Worm (Caenorhabditis elegans) whole organism, young adult: Measurements from ENCODE around the gene C17H12.6.

ENCODE experiments used
- B0019.2 ChIP-seq: fragments of 200-800 bp; sonication (Bioruptor generic); conservative IDR thresholded peaks from 2 replicates; pipeline ENCODE4 v1.3.6; 2022; ENCODE audit warnings: missing genetic modification reagents, missing genetic modification characterization, missing compliant biosample characterization
- B0336.3 ChIP-seq: fragments of 200-800 bp; sonication (Bioruptor generic); IDR thresholded peaks from 2 replicates; pipeline ENCODE4 v1.3.6; 2022; ENCODE audit warnings: missing genetic modification characterization, missing compliant biosample characterization
- C06A6.2 ChIP-seq: fragments of 200-800 bp; sonication (Bioruptor generic); conservative IDR thresholded peaks from 2 replicates; pipeline ENCODE4 v1.3.6; 2022; ENCODE audit warnings: missing genetic modification characterization, missing compliant biosample characterization
- F23B12.7 ChIP-seq: sonication (generic microtip); optimal IDR thresholded peaks from 2 replicates; lab custom pipeline; 2017; ENCODE audit warnings: missing genetic modification characterization, mild to moderate bottlenecking, missing compliant biosample characterization, antibody characterized with exemption, moderate library complexity; ENCODE audit not compliant: insufficient read depth
- F37B4.10 ChIP-seq: fragments of 200-800 bp; sonication (Bioruptor generic); IDR thresholded peaks from 2 replicates; pipeline ENCODE4 v1.3.6; 2022; ENCODE audit warnings: missing genetic modification characterization, missing compliant biosample characterization
- F52B5.7 ChIP-seq: sonication (generic microtip); optimal IDR thresholded peaks from 2 replicates; lab custom pipeline; 2016; ENCODE audit warnings: mild to moderate bottlenecking, missing genetic modification characterization, missing compliant biosample characterization
- K11D2.4 ChIP-seq: fragments of 200-800 bp; sonication (Bioruptor generic); IDR thresholded peaks from 2 replicates; pipeline ENCODE4 v1.3.6; 2022; ENCODE audit warnings: missing genetic modification reagents, missing genetic modification characterization, missing compliant biosample characterization
- T26A5.8 ChIP-seq: sonication (generic microtip); optimal IDR thresholded peaks from 2 replicates; lab custom pipeline; 2016; ENCODE audit warnings: missing genetic modification characterization, missing compliant biosample characterization
- Y53G8AR.9 ChIP-seq: fragments of 200-800 bp; sonication (Bioruptor generic); conservative IDR thresholded peaks from 2 replicates; pipeline ENCODE4 v1.3.6; 2022; ENCODE audit warnings: missing genetic modification reagents, missing genetic modification characterization, missing compliant biosample characterization
- ZK185.1 ChIP-seq: sonication (generic microtip); optimal IDR thresholded peaks from 2 replicates; lab custom pipeline; 2016; ENCODE audit warnings: mild to moderate bottlenecking, missing genetic modification characterization, missing compliant biosample characterization; ENCODE audit not compliant: poor library complexity, severe bottlenecking
- attf-5 ChIP-seq: fragments of 200-800 bp; sonication (Bioruptor generic); optimal IDR thresholded peaks from 2 replicates; lab custom pipeline; 2018; ENCODE audit warnings: mild to moderate bottlenecking, missing genetic modification characterization, missing compliant biosample characterization
- cebp-1 ChIP-seq, 2 experiments: fragments of 200-800 bp in 1 of 2; sonication (Bioruptor generic) in 1 of 2; sonication (generic microtip) in 1 of 2; IDR thresholded peaks in 1 of 2; optimal IDR thresholded peaks in 1 of 2; 2 replicates each; pipeline versions ENCODE4 v1.3.6 to Lab custom; 2017 to 2022; ENCODE audit warnings: missing compliant biosample characterization in 2 of 2, missing genetic modification characterization in 2 of 2, mild to moderate bottlenecking in 1 of 2, missing genetic modification reagents in 1 of 2, moderate library complexity in 1 of 2
- cebp-2 ChIP-seq: fragments of 200-800 bp; sonication (Bioruptor generic); IDR thresholded peaks from 2 replicates; pipeline ENCODE4 v1.3.6; 2022; ENCODE audit warnings: missing genetic modification characterization, missing compliant biosample characterization
- ceh-27 ChIP-seq: fragments of 200-800 bp; sonication (Bioruptor generic); optimal IDR thresholded peaks from 2 replicates; lab custom pipeline; 2018; ENCODE audit warnings: mild to moderate bottlenecking, missing genetic modification characterization, moderate library complexity, missing compliant biosample characterization
- ceh-58 ChIP-seq: fragments of 200-800 bp; sonication (Bioruptor generic); IDR thresholded peaks from 2 replicates; pipeline ENCODE4 v1.3.6; 2022; ENCODE audit warnings: missing genetic modification characterization, missing compliant biosample characterization
- egl-44 ChIP-seq: fragments of 200-800 bp; sonication (Bioruptor generic); IDR thresholded peaks from 2 replicates; pipeline ENCODE4 v1.3.6; 2022; ENCODE audit warnings: missing genetic modification reagents, missing genetic modification characterization, missing compliant biosample characterization
- him-1 ChIP-seq: sonication (generic microtip); optimal IDR thresholded peaks from 2 replicates; lab custom pipeline; 2016; ENCODE audit warnings: missing genotype, missing genetic modification reagents, missing genetic modification characterization, missing compliant biosample characterization
- hmg-1.2 ChIP-seq: fragments of 200-800 bp; sonication (Bioruptor generic); IDR thresholded peaks from 2 replicates; pipeline ENCODE4 v1.3.6; 2022; ENCODE audit warnings: missing genetic modification reagents, missing genetic modification characterization, missing compliant biosample characterization
- lag-1 ChIP-seq: fragments of 200-800 bp; sonication (Bioruptor generic); IDR thresholded peaks from 2 replicates; pipeline ENCODE4 v1.3.6; 2022; ENCODE audit warnings: missing genetic modification reagents, missing genetic modification characterization, missing compliant biosample characterization
- let-607 ChIP-seq, 2 experiments: fragments of 200-800 bp in 1 of 2; sonication (Bioruptor generic) in 1 of 2; sonication (generic microtip) in 1 of 2; optimal IDR thresholded peaks; 2 replicates each; lab custom pipeline; 2016 to 2018; ENCODE audit warnings: mild to moderate bottlenecking in 2 of 2, missing compliant biosample characterization in 2 of 2, missing genetic modification characterization in 2 of 2, moderate library complexity in 2 of 2, missing genotype in 1 of 2
- lin-40 ChIP-seq: sonication (generic microtip); optimal IDR thresholded peaks from 2 replicates; lab custom pipeline; 2016; ENCODE audit warnings: missing genetic modification characterization, mild to moderate bottlenecking, missing compliant biosample characterization, missing genotype, missing genetic modification reagents
- lin-54 ChIP-seq: fragments of 200-800 bp; sonication (Bioruptor generic); optimal IDR thresholded peaks from 2 replicates; lab custom pipeline; 2018; ENCODE audit warnings: mild to moderate bottlenecking, missing genetic modification characterization, missing compliant biosample characterization
- lsy-27 ChIP-seq: sonication (generic microtip); optimal IDR thresholded peaks from 2 replicates; lab custom pipeline; 2017; ENCODE audit warnings: missing genetic modification characterization, mild to moderate bottlenecking, missing compliant biosample characterization, antibody characterized with exemption, missing genotype, borderline replicate concordance; ENCODE audit not compliant: insufficient read depth
- madf-6 ChIP-seq: fragments of 200-800 bp; sonication (Bioruptor generic); IDR thresholded peaks from 2 replicates; pipeline ENCODE4 v1.3.6; 2022; ENCODE audit warnings: missing genetic modification reagents, missing genetic modification characterization, missing compliant biosample characterization
- mcd-1 ChIP-seq: fragments of 200-800 bp; sonication (Bioruptor generic); IDR thresholded peaks from 2 replicates; pipeline ENCODE4 v1.3.6; 2022; ENCODE audit warnings: missing genetic modification reagents, missing genetic modification characterization, missing compliant biosample characterization
- mel-28 ChIP-seq: sonication (generic microtip); optimal IDR thresholded peaks from 2 replicates; lab custom pipeline; 2016; ENCODE audit warnings: borderline replicate concordance, mild to moderate bottlenecking, missing genetic modification characterization, missing compliant biosample characterization
- mes-4 ChIP-seq: sonication (generic microtip); optimal IDR thresholded peaks from 2 replicates; lab custom pipeline; 2016; ENCODE audit warnings: missing genotype, missing genetic modification characterization, missing compliant biosample characterization
- mxl-1 ChIP-seq: sonication (generic microtip); optimal IDR thresholded peaks from 2 replicates; lab custom pipeline; 2016; ENCODE audit warnings: missing genetic modification characterization, missing compliant biosample characterization
- nfya-2 ChIP-seq: fragments of 200-800 bp; sonication (Bioruptor generic); IDR thresholded peaks from 2 replicates; pipeline ENCODE4 v1.3.6; 2022; ENCODE audit warnings: missing genetic modification reagents, missing genetic modification characterization, missing compliant biosample characterization
- nfyb-1 ChIP-seq: fragments of 200-800 bp; sonication (Bioruptor generic); IDR thresholded peaks from 2 replicates; pipeline ENCODE4 v1.3.6; 2022; ENCODE audit warnings: missing genetic modification reagents, missing genetic modification characterization, missing compliant biosample characterization
- nhr-179 ChIP-seq: sonication (generic microtip); optimal IDR thresholded peaks from 2 replicates; lab custom pipeline; 2016; ENCODE audit warnings: mild to moderate bottlenecking, missing genetic modification characterization, missing compliant biosample characterization
- nhr-80 ChIP-seq: sonication (generic microtip); optimal IDR thresholded peaks from 2 replicates; lab custom pipeline; 2016; ENCODE audit warnings: missing genetic modification characterization, missing compliant biosample characterization
- nhr-90 ChIP-seq: sonication (generic microtip); optimal IDR thresholded peaks from 2 replicates; lab custom pipeline; 2016; ENCODE audit warnings: missing genotype, mild to moderate bottlenecking, missing genetic modification characterization, missing compliant biosample characterization
- pbrm-1 ChIP-seq: fragments of 200-800 bp; sonication (Bioruptor generic); IDR thresholded peaks from 2 replicates; pipeline ENCODE4 v1.3.6; 2022; ENCODE audit warnings: missing genetic modification reagents, missing genetic modification characterization, missing compliant biosample characterization
- pha-4 ChIP-seq: fragments of 150-350 bp; sonication (generic microtip); optimal IDR thresholded peaks from 2 replicates; lab custom pipeline; 2014; ENCODE audit warnings: missing biosample characterization, missing genetic modification reagents, missing genetic modification characterization
- repo-1 ChIP-seq: sonication (generic microtip); optimal IDR thresholded peaks from 2 replicates; lab custom pipeline; 2017; ENCODE audit warnings: mild to moderate bottlenecking, missing genetic modification characterization, missing compliant biosample characterization
- sdz-38 ChIP-seq: sonication (generic microtip); optimal IDR thresholded peaks from 2 replicates; lab custom pipeline; 2016; ENCODE audit warnings: missing genotype, missing genetic modification characterization, missing compliant biosample characterization
- zfh-2 ChIP-seq: fragments of 200-800 bp; sonication (Bioruptor generic); conservative IDR thresholded peaks from 2 replicates; pipeline ENCODE4 v1.3.6; 2022; ENCODE audit warnings: missing genetic modification reagents, missing genetic modification characterization, missing compliant biosample characterization
- zim-3 ChIP-seq: sonication (generic microtip); optimal IDR thresholded peaks from 2 replicates; lab custom pipeline; 2017; ENCODE audit warnings: mild to moderate bottlenecking, missing genetic modification characterization, moderate library complexity, missing compliant biosample characterization

C17H12.6 gene

DNA sequence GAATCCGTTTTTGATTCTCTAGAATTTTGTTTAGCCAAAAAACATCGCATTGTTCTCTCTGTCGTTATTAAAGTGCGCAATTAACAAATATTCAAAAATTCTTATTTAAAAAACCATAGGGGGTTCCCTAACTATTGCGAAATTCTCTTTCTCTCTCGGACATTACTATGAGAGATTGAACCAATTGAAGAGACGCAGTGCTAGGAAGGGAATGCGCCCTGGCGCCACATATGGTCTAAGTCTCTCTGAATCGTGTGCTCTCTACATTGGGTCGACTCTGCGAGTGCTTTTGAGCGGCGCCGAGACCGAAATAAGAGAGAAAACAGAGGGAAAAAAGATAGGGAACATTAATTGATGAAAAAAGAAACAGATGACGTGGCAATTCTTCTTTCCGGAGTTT, 36.4 kb downstream of the C17H12.6 start (continued):
- TF ChIP-seq F23B12.7 (tag; lab: Kevin White, UChicago), result no peak
- TF ChIP-seq cebp-2, result 0 out of 2 replicates have a peak, but pooled peaks have one; percentile 57
- 0 out of 2 replicates have a peak, but pooled peaks have one; percentile 40 for TF ChIP-seq Y53G8AR.9
- no peak for TF ChIP-seq mxl-1 (tag; lab: Kevin White, UChicago)
- TF ChIP-seq C06A6.2 (GFP tag; lab: Robert Waterston, UW), result no peak
- peak; percentile 88 for TF ChIP-seq attf-5 (GFP tag; lab: Kevin White, UChicago)
- peak; percentile 21 for TF ChIP-seq ZK185.1
- no peak for TF ChIP-seq lsy-27 (tag; lab: Kevin White, UChicago)
- TF ChIP-seq let-607 (tag; optimal IDR thresholded peaks at IDR 0.05; lab: Kevin White, UChicago), result peak; percentile 33 to 70
- no peak for TF ChIP-seq B0019.2 (GFP tag; lab: Robert Waterston, UW)
- TF ChIP-seq lin-40, result peak; percentile 63
- no peak for TF ChIP-seq lag-1 (GFP tag; lab: Robert Waterston, UW)
- TF ChIP-seq ceh-27 (GFP tag; lab: Kevin White, UChicago), result peak; percentile 15
- TF ChIP-seq K11D2.4 (GFP tag; lab: Robert Waterston, UW), result peak; percentile 21; the same call in 1 of the 2 replicates
- TF ChIP-seq pbrm-1 (GFP tag; lab: Robert Waterston, UW), result peak; percentile 65
- 0 out of 2 replicates have a peak, but pooled peaks have one; percentile 35 for TF ChIP-seq nfyb-1 (GFP tag; lab: Robert Waterston, UW)
- peak; percentile 46 for TF ChIP-seq nhr-80
- TF ChIP-seq him-1 (tag; lab: Kevin White, UChicago), result no peak
- TF ChIP-seq mcd-1 (GFP tag; lab: Robert Waterston, UW), result peak; percentile 64
- TF ChIP-seq pha-4 (tag; lab: Kevin White, UChicago), result peak; percentile 38
- TF ChIP-seq egl-44, result no peak
- TF ChIP-seq ceh-58 (GFP tag; lab: Robert Waterston, UW), result no peak
- no peak for TF ChIP-seq mel-28 (tag; lab: Kevin White, UChicago)
- peak; percentile 17; the same call in 1 of the 2 replicates for TF ChIP-seq B0336.3 (GFP tag; lab: Robert Waterston, UW)
- TF ChIP-seq mes-4 (tag; lab: Kevin White, UChicago), result no peak
- no peak for TF ChIP-seq T26A5.8 (tag; lab: Kevin White, UChicago)
- TF ChIP-seq F52B5.7 (tag; lab: Kevin White, UChicago), result no peak
- TF ChIP-seq cebp-1 (GFP tag; IDR thresholded peaks at IDR 0.05; lab: Robert Waterston, UW), result peak; percentile 98
- TF ChIP-seq cebp-1 (tag; optimal IDR thresholded peaks at IDR 0.05; lab: Kevin White, UChicago), result peak; percentile 99
- no peak; the same call in none of the 2 replicates for TF ChIP-seq zfh-2 (GFP tag; lab: Robert Waterston, UW)
- peak; percentile 44 for TF ChIP-seq lin-54 (GFP tag; lab: Kevin White, UChicago)

DNA sequence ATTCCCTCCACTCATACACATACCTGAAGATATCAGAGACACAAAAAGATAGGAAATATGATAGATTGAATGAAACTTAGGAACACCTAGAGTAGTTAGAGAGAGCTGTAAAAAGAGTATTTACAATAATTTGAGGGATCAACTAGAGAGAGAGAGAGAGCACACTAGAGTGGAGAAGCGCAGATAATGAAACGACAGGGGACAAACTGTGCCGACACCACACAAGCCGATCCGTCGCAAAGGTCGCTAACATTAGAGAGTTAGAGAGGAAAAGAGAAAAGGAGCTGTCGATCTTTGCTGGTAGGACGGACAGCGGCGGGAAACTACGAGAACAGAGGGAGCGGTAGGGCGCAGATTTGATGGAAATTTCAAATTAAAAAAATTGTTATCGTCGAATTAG, 37.2 kb downstream of the C17H12.6 start, which contains the start of gene dyci-1:
TSS of gene dyci-1 (minus strand) at position 122 of the 400 bp plus-strand sequence.
- TF ChIP-seq hmg-1.2 (GFP tag; lab: Robert Waterston, UW) (peak; percentile 62; the same call in 1 of the 2 replicates), pbrm-1 (GFP tag; lab: Robert Waterston, UW) (0 out of 2 replicates have a peak, but pooled peaks have one; percentile 11), nfya-2 (no peak), F37B4.10 (GFP tag; lab: Robert Waterston, UW) (no peak), nhr-179 (tag; lab: Kevin White, UChicago) (no peak), sdz-38 (tag; lab: Kevin White, UChicago) (no peak), nhr-90 (tag; lab: Kevin White, UChicago) (no peak), repo-1 (tag; lab: Kevin White, UChicago) (no peak), nhr-80 (peak; percentile 27), attf-5 (GFP tag; lab: Kevin White, UChicago) (peak; percentile 7), zim-3 (tag; lab: Kevin White, UChicago) (no peak), mcd-1 (GFP tag; lab: Robert Waterston, UW) (peak; percentile 47; the same call in 1 of the 2 replicates), madf-6 (GFP tag; lab: Robert Waterston, UW) (0 out of 2 replicates have a peak, but pooled peaks have one; percentile 18), nfyb-1 (GFP tag; lab: Robert Waterston, UW) (peak; percentile 36; the same call in 1 of the 2 replicates), ZK185.1 (peak; percentile 3)
